Fruit fly (Drosophila melanogaster) whole organism, embryonic: ENCODE results near the gene Ugt37C2.

Source experiments
- C15 ChIP-seq: fragments of 200-800 bp; sonication (Bioruptor generic); IDR thresholded peaks from 3 replicates; pipeline ENCODE4 v1.3.6; 2022; ENCODE audit warnings: missing biosample characterization, missing genetic modification characterization
- CG10147 ChIP-seq: fragments of 200-800 bp; sonication (Bioruptor generic); optimal IDR thresholded peaks from 2 replicates; lab custom pipeline; 2019; ENCODE audit warnings: missing biosample characterization, mild to moderate bottlenecking, missing genetic modification characterization, moderate library complexity
- CG10267 ChIP-seq: fragments of 200-800 bp; sonication (Bioruptor generic); optimal IDR thresholded peaks from 2 replicates; lab custom pipeline; 2018; ENCODE audit warnings: missing biosample characterization, mild to moderate bottlenecking, missing genetic modification characterization, moderate library complexity
- CG11695 ChIP-seq: fragments of 200-800 bp; sonication (Bioruptor generic); IDR thresholded peaks from 3 replicates; pipeline ENCODE4 v1.3.6; 2022; ENCODE audit warnings: missing biosample characterization, missing genetic modification characterization
- CG12769 ChIP-seq: fragments of 200-800 bp; sonication (Bioruptor generic); optimal IDR thresholded peaks from 2 replicates; lab custom pipeline; 2019; ENCODE audit warnings: missing biosample characterization, mild to moderate bottlenecking, missing genetic modification characterization, moderate library complexity
- CG13287 ChIP-seq: fragments of 200-800 bp; sonication (Bioruptor generic); IDR thresholded peaks from 2 replicates; pipeline ENCODE4 v1.3.6; 2022; ENCODE audit warnings: missing biosample characterization, missing genetic modification characterization; ENCODE audit not compliant: partially characterized antibody
- CG15269 ChIP-seq: fragments of 200-800 bp; sonication (Bioruptor generic); optimal IDR thresholded peaks from 2 replicates; lab custom pipeline; 2018; ENCODE audit warnings: missing biosample characterization, mild to moderate bottlenecking, missing genetic modification characterization, moderate library complexity
- CG15514 ChIP-seq: fragments of 200-800 bp; sonication (Bioruptor generic); optimal IDR thresholded peaks from 3 replicates; lab custom pipeline; 2017; ENCODE audit warnings: missing biosample characterization, missing genetic modification characterization, mild to moderate bottlenecking, moderate library complexity, missing genetic modification reagents
- CG17186 ChIP-seq: fragments of 200-800 bp; sonication (Bioruptor generic); optimal IDR thresholded peaks from 3 replicates; lab custom pipeline; 2017; ENCODE audit warnings: missing biosample characterization, missing genetic modification reagents, missing genetic modification characterization
- CG18619 ChIP-seq: fragments of 200-800 bp; sonication (Bioruptor generic); optimal IDR thresholded peaks from 3 replicates; lab custom pipeline; 2017; ENCODE audit warnings: missing biosample characterization, mild to moderate bottlenecking, missing genetic modification characterization
- CG3995 ChIP-seq: fragments of 200-800 bp; sonication (Bioruptor generic); optimal IDR thresholded peaks from 3 replicates; lab custom pipeline; 2016; ENCODE audit warnings: missing biosample characterization, missing genetic modification characterization
- CG7556 ChIP-seq: fragments of 200-800 bp; sonication (Bioruptor generic); optimal IDR thresholded peaks from 2 replicates; lab custom pipeline; 2017; ENCODE audit warnings: missing biosample characterization, mild to moderate bottlenecking, missing genetic modification characterization
- Deaf1 ChIP-seq: fragments of 200-800 bp; optimal IDR thresholded peaks from 3 replicates; lab custom pipeline; 2019; ENCODE audit warnings: missing biosample characterization, mild to moderate bottlenecking, missing genetic modification characterization, moderate library complexity
- E2f2 ChIP-seq: fragments of 200-800 bp; sonication (Bioruptor generic); IDR thresholded peaks from 2 replicates; pipeline ENCODE4 v1.3.6; 2022; ENCODE audit warnings: missing biosample characterization, missing genetic modification characterization
- Hr78 ChIP-seq, 2 experiments: fragments of 200-800 bp in 1 of 2; fragments of >200 bp in 1 of 2; sonication (Bioruptor generic) in 1 of 2; optimal IDR thresholded peaks; 2 replicates each; lab custom pipeline; 2017 to 2019; ENCODE audit warnings: missing biosample characterization in 2 of 2, missing genetic modification characterization in 2 of 2, mild to moderate bottlenecking in 1 of 2, moderate library complexity in 1 of 2
- Jarid2 ChIP-seq: fragments of 200-800 bp; sonication (Bioruptor generic); optimal IDR thresholded peaks from 3 replicates; lab custom pipeline; 2017; ENCODE audit warnings: mild to moderate bottlenecking, missing biosample characterization, missing genetic modification reagents, missing genetic modification characterization
- Med ChIP-seq: fragments of 200-800 bp; sonication (Bioruptor generic); peaks from one replicate; lab custom pipeline; 2016; ENCODE audit warnings: missing biosample characterization, missing genetic modification characterization, mild to moderate bottlenecking, inconsistent platforms, moderate library complexity
- Meics ChIP-seq: fragments of 200-800 bp; sonication (Bioruptor generic); optimal IDR thresholded peaks from 2 replicates; lab custom pipeline; 2017; ENCODE audit warnings: missing biosample characterization, mild to moderate bottlenecking, missing genetic modification characterization
- Oli ChIP-seq: fragments of 200-800 bp; sonication (Bioruptor generic); optimal IDR thresholded peaks from 2 replicates; lab custom pipeline; 2018; ENCODE audit warnings: missing biosample characterization, mild to moderate bottlenecking, missing genetic modification characterization, moderate library complexity
- Pdp1 ChIP-seq, 2 experiments: fragments of 200-800 bp; sonication (Bioruptor generic); optimal IDR thresholded peaks; 3 replicates each; lab custom pipeline; 2016; ENCODE audit warnings: missing biosample characterization in 2 of 2, missing genetic modification characterization in 2 of 2, mild to moderate bottlenecking in 1 of 2, moderate library complexity in 1 of 2
- Taf1 ChIP-seq: fragments of 200-800 bp; sonication (Bioruptor generic); IDR thresholded peaks from 2 replicates; pipeline ENCODE4 v1.3.6; 2022; ENCODE audit warnings: missing biosample characterization, missing genetic modification characterization
- Trl ChIP-seq, 3 experiments: fragments of >200 bp in 2 of 3; fragments of 200-800 bp in 1 of 3; sonication (Bioruptor generic) in 1 of 3; optimal IDR thresholded peaks; 2 replicates in 1 of 3; 3 replicates in 2 of 3; lab custom pipeline; 2016 to 2017; ENCODE audit warnings: missing biosample characterization in 1 of 3, missing genetic modification characterization in 1 of 3
- chinmo ChIP-seq: fragments of 200-800 bp; sonication (Bioruptor generic); IDR thresholded peaks from 4 replicates; pipeline ENCODE4 v1.3.6; 2022; ENCODE audit warnings: missing biosample characterization, missing genetic modification characterization; ENCODE audit not compliant: partially characterized antibody
- chm ChIP-seq: fragments of 200-800 bp; sonication (Bioruptor generic); IDR thresholded peaks from 2 replicates; pipeline ENCODE4 v1.3.6; 2022; ENCODE audit warnings: missing biosample characterization, missing genetic modification characterization
- chn ChIP-seq: fragments of 200-800 bp; sonication (Bioruptor generic); optimal IDR thresholded peaks from 2 replicates; lab custom pipeline; 2016; ENCODE audit warnings: missing biosample characterization, missing genetic modification characterization
- disco-r ChIP-seq: fragments of 200-800 bp; sonication (Bioruptor generic); optimal IDR thresholded peaks from 2 replicates; lab custom pipeline; 2016; ENCODE audit warnings: missing biosample characterization, missing genetic modification characterization
- exex ChIP-seq: fragments of 200-800 bp; sonication (Bioruptor generic); optimal IDR thresholded peaks from 4 replicates; lab custom pipeline; 2018; ENCODE audit warnings: missing biosample characterization, mild to moderate bottlenecking, missing genetic modification characterization, moderate library complexity
- ftz-f1 ChIP-seq: fragments of 200-800 bp; sonication (Bioruptor generic); optimal IDR thresholded peaks from 2 replicates; lab custom pipeline; 2016; ENCODE audit warnings: missing biosample characterization, missing genetic modification characterization
- grn ChIP-seq: fragments of 200-800 bp; sonication (Bioruptor generic); optimal IDR thresholded peaks from 3 replicates; lab custom pipeline; 2017; ENCODE audit warnings: missing biosample characterization, missing genetic modification characterization
- kah ChIP-seq: fragments of 200-800 bp; sonication (Bioruptor generic); optimal IDR thresholded peaks from 2 replicates; lab custom pipeline; 2018; ENCODE audit warnings: missing biosample characterization, mild to moderate bottlenecking, missing genetic modification characterization
- nerfin-1 ChIP-seq: fragments of 200-800 bp; sonication (Bioruptor generic); optimal IDR thresholded peaks from 3 replicates; lab custom pipeline; 2019; ENCODE audit warnings: missing biosample characterization, mild to moderate bottlenecking, missing genetic modification characterization, moderate library complexity
- sens ChIP-seq: fragments of 200-800 bp; sonication (Bioruptor generic); peaks from one replicate; lab custom pipeline; 2016; ENCODE audit warnings: missing biosample characterization, missing genetic modification characterization
- stc ChIP-seq: fragments of 200-800 bp; sonication (Bioruptor generic); IDR thresholded peaks from 2 replicates; pipeline ENCODE4 v1.3.6; 2022; ENCODE audit warnings: missing biosample characterization, missing genetic modification characterization
- sug ChIP-seq: fragments of 200-800 bp; optimal IDR thresholded peaks from 2 replicates; lab custom pipeline; 2019; ENCODE audit warnings: missing biosample characterization, mild to moderate bottlenecking, missing genetic modification characterization, moderate library complexity
- trem ChIP-seq: fragments of 200-800 bp; optimal IDR thresholded peaks from 3 replicates; lab custom pipeline; 2019; ENCODE audit warnings: missing biosample characterization, mild to moderate bottlenecking, missing genetic modification characterization, moderate library complexity

Gene Ugt37C2

dm6 chr2L:16791345-16791744 is 2.7 kb upstream of the Ugt37C2 start, which contains the start of gene CG17928 (continued):
- TF ChIP-seq ftz-f1 (GFP tag; lab: Kevin White, UChicago) (peak; percentile 70), CG15514 (peak; percentile 3), chinmo (GFP tag; lab: Robert Waterston, UW) (peak; percentile 77; the same call in 1 of the 4 replicates), trem (tag; lab: Kevin White, UChicago) (no peak), grn (GFP tag; lab: Kevin White, UChicago) (peak; percentile 47), CG13287 (peak; percentile 10; the same call in 1 of the 2 replicates), CG12769 (tag; lab: Kevin White, UChicago) (peak; percentile 57), CG3995 (GFP tag; lab: Kevin White, UChicago) (peak; percentile 71), Trl (optimal IDR thresholded peaks at IDR 0.05; lab: Kevin White, UChicago) (peak; percentile 58 to 78), Trl (GFP tag; optimal IDR thresholded peaks at IDR 0.05; lab: Kevin White, UChicago) (no peak)
- TF ChIP-seq, all 482 proteins: peak for 22

DNA sequence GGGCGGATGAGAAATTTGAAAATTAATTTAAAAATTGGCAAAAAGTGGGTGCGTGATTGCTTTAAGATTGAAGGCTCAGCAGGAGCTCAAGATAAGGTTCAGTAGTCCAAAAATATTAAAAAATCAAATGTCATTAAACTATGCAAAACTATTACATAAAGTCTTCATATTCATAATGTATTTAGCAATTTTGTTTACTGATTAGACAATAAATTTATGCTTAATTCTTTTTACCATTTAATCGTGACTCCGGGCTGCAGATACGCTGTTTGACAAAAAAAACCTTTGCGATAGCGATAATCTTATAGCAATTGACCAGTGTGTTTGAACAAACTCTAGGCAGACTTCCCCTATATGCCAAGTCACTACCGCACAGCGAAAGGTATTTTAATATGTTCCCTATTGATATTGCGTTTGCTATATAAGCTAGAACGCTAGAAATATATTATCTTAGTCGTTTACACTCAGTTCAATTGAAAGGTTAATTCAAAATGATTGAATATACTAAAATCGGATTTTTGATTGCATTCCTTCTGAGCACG is 2.2 kb downstream of the Ugt37C2 start, which contains the start of gene Ugt37E1:
TSS of gene Ugt37E1 (plus strand) at position 492 of the 542 bp plus-strand sequence.
- TF ChIP-seq exex (tag; lab: Kevin White, UChicago) (peak; percentile 59), nerfin-1 (tag; lab: Kevin White, UChicago) (no peak)

dm6 chr2L:16798705-16799104 is 4.7 kb downstream of the Ugt37C2 start, which contains the start of gene Ugt37D1:
Gene Ugt37D1, plus strand, starts transcription at chr2L:16799025.
- TF ChIP-seq E2f2 = no peak
- no peak for TF ChIP-seq CG7556 (GFP tag; lab: Kevin White, UChicago)
- TF ChIP-seq sug (tag; lab: Kevin White, UChicago) = peak; percentile 9
- TF ChIP-seq Trl (optimal IDR thresholded peaks at IDR 0.05; lab: Kevin White, UChicago) = peak; percentile 40 to 71
- no peak for TF ChIP-seq Trl (GFP tag; optimal IDR thresholded peaks at IDR 0.05; lab: Kevin White, UChicago)
- no peak for TF ChIP-seq Oli (tag; lab: Kevin White, UChicago)
- TF ChIP-seq C15 = no peak
- peak in 1 of 2 experiments; percentile 30 for TF ChIP-seq Hr78 (GFP tag; optimal IDR thresholded peaks at IDR 0.05; lab: Kevin White, UChicago)
- peak; percentile 40 for TF ChIP-seq sens
- TF ChIP-seq chm (GFP tag; lab: Robert Waterston, UW) = 0 out of 2 replicates have a peak, but pooled peaks have one; percentile 12
- TF ChIP-seq chn (GFP tag; lab: Kevin White, UChicago) = no peak
- TF ChIP-seq disco-r (GFP tag; lab: Kevin White, UChicago) = no peak
- TF ChIP-seq CG18619 (GFP tag; lab: Kevin White, UChicago) = no peak
- peak; percentile 5 for TF ChIP-seq CG15269 (tag; lab: Kevin White, UChicago)
- TF ChIP-seq CG17186 (GFP tag; lab: Kevin White, UChicago) = no peak
- TF ChIP-seq Med (GFP tag; lab: Kevin White, UChicago) = peak; percentile 31
- peak; percentile 26 for TF ChIP-seq Jarid2
- TF ChIP-seq Meics (GFP tag; lab: Kevin White, UChicago) = peak; percentile 24
- TF ChIP-seq chinmo (GFP tag; lab: Robert Waterston, UW) = 0 out of 4 replicates have a peak, but pooled peaks have one; percentile 66
- peak in 1 of 2 experiments; percentile 68 for TF ChIP-seq Pdp1 (GFP tag; optimal IDR thresholded peaks at IDR 0.05; lab: Kevin White, UChicago)
- TF ChIP-seq Deaf1 (tag; lab: Kevin White, UChicago) = peak; percentile 81
- 0 out of 2 replicates have a peak, but pooled peaks have one; percentile 32 for TF ChIP-seq stc
- no peak for TF ChIP-seq Taf1 (GFP tag; lab: Robert Waterston, UW)
- peak; percentile 52 for TF ChIP-seq CG12769 (tag; lab: Kevin White, UChicago)
- no peak for TF ChIP-seq CG10147
- peak; percentile 99 for TF ChIP-seq kah
- no peak for TF ChIP-seq CG10267 (tag; lab: Kevin White, UChicago)
- TF ChIP-seq CG11695 = peak; percentile 70; the same call in 1 of the 3 replicates
